Fruit fly (Drosophila melanogaster): ENCODE data around the gene CG13857.

CG13857 gene

DNA sequence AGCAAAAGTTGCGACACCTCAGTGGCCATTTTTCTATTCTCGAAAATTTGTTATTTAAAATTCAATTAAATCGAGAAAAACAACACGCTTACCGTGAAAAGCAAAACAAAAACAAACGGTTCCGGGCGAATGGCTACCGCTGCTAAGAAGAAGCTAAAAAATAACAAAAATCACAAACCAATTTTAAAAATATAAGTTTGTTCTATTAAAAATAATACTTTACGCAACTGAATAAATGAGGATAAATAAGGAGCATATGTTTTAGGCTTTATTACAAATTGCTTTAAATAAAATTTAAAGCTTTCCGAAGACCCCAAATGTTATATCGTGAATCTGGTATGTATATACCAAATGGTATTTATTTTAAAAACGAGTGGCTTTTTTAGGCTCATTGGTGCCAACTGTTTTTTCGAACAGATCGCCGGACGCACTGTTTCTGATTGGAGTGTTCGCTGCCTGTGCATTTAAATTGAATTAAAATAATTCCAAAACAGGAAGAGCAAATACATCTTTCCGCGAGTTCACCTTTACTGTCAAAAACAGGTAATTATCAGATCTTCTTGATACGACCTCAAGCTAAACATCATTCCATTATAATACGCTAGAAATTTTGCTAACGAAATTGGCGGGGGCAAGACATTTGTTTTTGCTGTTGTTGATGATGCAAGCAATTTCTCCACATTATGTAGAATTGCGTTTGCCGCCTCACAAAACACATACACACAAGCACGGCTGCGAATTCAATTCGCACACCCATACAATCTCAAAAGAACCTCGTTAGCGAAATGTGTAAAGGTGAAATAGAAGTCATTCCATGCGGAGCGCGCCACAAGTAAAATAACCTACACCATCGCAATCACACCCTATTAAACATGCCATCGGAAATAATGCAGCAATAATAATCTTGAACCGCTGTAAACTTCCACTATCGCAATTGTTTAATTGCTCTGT lies 26.5 kb downstream of the CG13857 start, which contains the start of the genes Polr3F and PyK (continued):
- TF ChIP-seq aop (GFP tag; IDR thresholded peaks at IDR 0.05) (no peak), CG12104 (GFP tag; optimal IDR thresholded peaks at IDR 0.05) (peak; percentile 29), CG13287 (GFP tag; IDR thresholded peaks at IDR 0.05; ENCODE audit: partially characterized antibody) (peak; percentile 50), CG17829 (tag; optimal IDR thresholded peaks at IDR 0.05) (peak; percentile 26), br (optimal IDR thresholded peaks at IDR 0.05) (no peak), pan (optimal IDR thresholded peaks at IDR 0.05) (no peak), pan (GFP tag; optimal IDR thresholded peaks at IDR 0.05 in 1 of 2, IDR thresholded peaks at IDR 0.05 in 1 of 2) (no peak), fru (optimal IDR thresholded peaks at IDR 0.05) (no peak), Ets65A (GFP tag) (peak; percentile 23), Chrac-16 (GFP tag; optimal IDR thresholded peaks at IDR 0.05) (peak; percentile 8), zen (tag; optimal IDR thresholded peaks at IDR 0.05) (peak; percentile 28), dysf (GFP tag; IDR thresholded peaks at IDR 0.05) (no peak), ftz-f1 (GFP tag; optimal IDR thresholded peaks at IDR 0.05) (no peak), sens (GFP tag) (peak; percentile 80), da (GFP tag; optimal IDR thresholded peaks at IDR 0.05) (no peak), CG10654 (GFP tag; optimal IDR thresholded peaks at IDR 0.05) (peak; percentile 5), ham (GFP tag; IDR thresholded peaks at IDR 0.05) (no peak), CG17359 (tag; optimal IDR thresholded peaks at IDR 0.05) (no peak), D (optimal IDR thresholded peaks at IDR 0.05) (no peak), D (GFP tag; optimal IDR thresholded peaks at IDR 0.05) (no peak), CG7987 (GFP tag; optimal IDR thresholded peaks at IDR 0.05) (no peak), usp (GFP tag; optimal IDR thresholded peaks at IDR 0.05) (no peak), CG14441 (GFP tag; IDR thresholded peaks at IDR 0.05) (peak; percentile 36; the same call in 1 of the 2 replicates), CG17361 (GFP tag; IDR thresholded peaks at IDR 0.05) (peak; percentile 55; the same call in 2 of the 3 replicates), fd64A (GFP tag; optimal IDR thresholded peaks at IDR 0.05) (no peak), CG5180 (GFP tag; optimal IDR thresholded peaks at IDR 0.05) (no peak), CHES-1-like (GFP tag; optimal IDR thresholded peaks at IDR 0.05) (peak; percentile 44), CG9797 (GFP tag; optimal IDR thresholded peaks at IDR 0.05) (peak; percentile 40), CG17802 (tag; optimal IDR thresholded peaks at IDR 0.05) (no peak), zfh2 (GFP tag; optimal IDR thresholded peaks at IDR 0.05) (peak; percentile 15), mirr (GFP tag; optimal IDR thresholded peaks at IDR 0.05) (no peak), CG11247 (GFP tag; IDR thresholded peaks at IDR 0.05) (no peak), Hr51 (GFP tag; optimal IDR thresholded peaks at IDR 0.05) (peak in 1 of 2 experiments; percentile 56), CG12391 (tag; optimal IDR thresholded peaks at IDR 0.05) (peak; percentile 73), ash1 (GFP tag; optimal IDR thresholded peaks at IDR 0.05) (no peak), CG9932 (GFP tag; IDR thresholded peaks at IDR 0.05) (peak; percentile 47; the same call in 1 of the 2 replicates), toy (GFP tag; IDR thresholded peaks at IDR 0.05) (no peak), CG3995 (GFP tag; optimal IDR thresholded peaks at IDR 0.05) (peak; percentile 93), seq (GFP tag; IDR thresholded peaks at IDR 0.05) (no peak), Scr (GFP tag; IDR thresholded peaks at IDR 0.05; ENCODE audit: partially characterized antibody) (peak; percentile 7; the same call in 1 of the 2 replicates), CoRest (tag; optimal IDR thresholded peaks at IDR 0.05) (peak; percentile 52), crp (GFP tag; optimal IDR thresholded peaks at IDR 0.05) (peak in 1 of 2 experiments; percentile 65), en (GFP tag; optimal IDR thresholded peaks at IDR 0.05) (no peak), ssp (GFP tag; IDR thresholded peaks at IDR 0.05) (no peak), caup (GFP tag; optimal IDR thresholded peaks at IDR 0.05; ENCODE audit: severe bottlenecking) (peak; percentile 38), insv (GFP tag; optimal IDR thresholded peaks at IDR 0.05) (peak; percentile 68 to 95), wek (GFP tag; optimal IDR thresholded peaks at IDR 0.05) (peak; percentile 96), CrebB (tag; optimal IDR thresholded peaks at IDR 0.05) (no peak), ci (GFP tag; IDR thresholded peaks at IDR 0.05) (peak; percentile 33; the same call in 1 of the 3 replicates), exex (tag; optimal IDR thresholded peaks at IDR 0.05) (peak; percentile 10)
